Worm (Caenorhabditis elegans): Measurements from ENCODE around the gene otpl-8.

otpl-8 gene

DNA sequence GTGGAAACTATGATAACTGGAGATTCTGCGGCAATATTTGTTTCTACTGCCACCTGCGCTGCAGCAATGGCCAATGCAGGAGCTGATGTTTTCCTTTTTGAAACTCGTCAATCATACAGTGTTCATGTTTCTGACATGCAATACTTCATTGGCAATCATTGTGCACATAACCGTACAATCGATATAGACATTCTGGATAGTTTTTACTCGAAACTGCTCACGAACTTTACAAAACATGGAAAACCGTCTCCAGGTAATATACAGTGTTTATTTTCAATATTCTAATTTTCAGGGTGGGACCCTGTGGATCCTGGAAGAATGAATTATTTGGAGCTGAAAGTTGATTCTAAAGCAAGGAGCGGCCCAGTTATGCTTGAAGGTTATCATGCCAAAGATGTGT, 48.9 kb downstream of the otpl-8 start, which contains the start of gene cest-9.2:
Gene cest-9.2, plus strand, starts transcription at position 301 of the 400 bp plus-strand sequence.
- no peak for TF ChIP-seq unc-62 (GFP tag; optimal IDR thresholded peaks at IDR 0.05)

- no peak for TF ChIP-seq unc-62 (GFP tag; optimal IDR thresholded peaks at IDR 0.05)
Observed at ce11 chrX:12219477-12219876, 51.3 kb downstream of the otpl-8 start, which contains the start of gene cest-8. cest-8 (plus strand) TSS chrX:12219660.
